Fruit fly (Drosophila melanogaster): ENCODE data around the gene Ldaf1.
A peak's percentile ranks its signal among the peaks of the same experiment; 100 is the strongest.

Gene Ldaf1

DNA sequence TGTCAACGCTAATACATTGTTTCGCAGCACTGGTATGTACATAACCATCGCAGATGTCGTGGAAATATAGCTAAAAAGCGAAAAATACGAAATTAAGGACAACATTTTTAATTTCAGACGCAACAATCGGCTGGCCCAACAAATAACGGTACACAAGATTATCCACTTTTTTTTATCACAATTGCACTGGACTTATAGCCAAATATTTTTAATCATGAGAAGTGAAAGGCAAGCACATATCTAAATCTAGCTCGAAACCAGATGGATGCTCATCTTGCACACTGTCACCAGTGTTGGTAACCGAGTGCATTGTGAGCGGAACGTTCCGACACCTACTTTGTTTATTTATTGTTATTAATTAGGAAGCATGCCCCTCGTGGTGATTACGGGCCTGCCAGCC lies 38.3 kb upstream of the Ldaf1 start, which contains the start of the genes CG3857 and CG3587 (continued):
- peak; percentile 65 for TF ChIP-seq Ets96B (tag; optimal IDR thresholded peaks at IDR 0.05)
- peak; percentile 55 for TF ChIP-seq CG11902 (GFP tag; optimal IDR thresholded peaks at IDR 0.05)
- peak; percentile 36 for TF ChIP-seq CG6808 (GFP tag; optimal IDR thresholded peaks at IDR 0.05)
- no peak for TF ChIP-seq fd85E (GFP tag; optimal IDR thresholded peaks at IDR 0.05)
- peak; percentile 93 for TF ChIP-seq fkh (GFP tag; optimal IDR thresholded peaks at IDR 0.05)
- peak; percentile 88 for TF ChIP-seq Hr39 (GFP tag; optimal IDR thresholded peaks at IDR 0.05)
- TF ChIP-seq CG31627 (GFP tag; optimal IDR thresholded peaks at IDR 0.05): peak; percentile 85
- peak; percentile 77 for TF ChIP-seq Hr4 (GFP tag; optimal IDR thresholded peaks at IDR 0.05)
- TF ChIP-seq acj6 (GFP tag; optimal IDR thresholded peaks at IDR 0.05): peak; percentile 74
- peak; percentile 83 for TF ChIP-seq Ets21C (GFP tag; optimal IDR thresholded peaks at IDR 0.05)
- peak; percentile 48 for TF ChIP-seq CG8119 (GFP tag; IDR thresholded peaks at IDR 0.05)
- peak; percentile 68 for TF ChIP-seq CG3919 (GFP tag; optimal IDR thresholded peaks at IDR 0.05)

DNA sequence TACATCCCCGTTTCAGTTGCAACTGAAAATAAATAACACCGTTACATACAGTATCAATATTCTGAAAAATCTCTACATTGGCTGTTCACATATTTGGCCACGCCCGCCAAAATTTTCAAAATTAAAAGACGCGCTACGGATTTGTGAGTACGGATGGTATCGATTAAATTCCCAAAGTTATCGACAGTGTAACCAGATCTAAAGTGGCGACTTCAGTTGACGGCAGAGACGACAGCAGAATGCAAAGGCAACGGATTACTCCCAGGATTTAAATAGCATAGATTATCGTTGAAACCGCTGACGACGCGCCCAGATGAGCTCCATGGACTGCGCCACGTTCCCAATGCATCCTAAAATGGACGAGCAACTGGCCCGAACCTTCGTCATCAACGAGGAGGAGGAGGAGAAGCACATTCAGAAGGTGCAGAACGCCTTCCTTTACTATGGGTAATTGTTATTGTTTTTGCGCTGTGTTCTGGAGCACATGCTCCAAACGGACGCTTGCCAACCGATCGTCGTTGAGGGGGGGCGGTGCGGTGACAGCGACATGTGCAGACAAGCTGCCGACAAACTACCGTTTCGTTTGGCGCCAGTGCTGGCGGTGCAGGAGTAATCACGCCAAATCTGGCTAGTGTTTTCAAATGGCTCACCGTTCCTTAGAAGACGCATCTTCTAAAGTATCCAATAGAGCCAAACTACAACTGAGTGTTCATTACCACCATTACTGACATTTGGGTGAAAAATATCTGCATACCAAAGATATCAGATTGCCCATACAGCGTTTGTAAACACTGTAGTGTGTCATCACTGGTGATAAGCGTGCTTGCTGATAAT lies 26.0 kb upstream of the Ldaf1 start, which contains the start of gene CG11596:
Gene CG11596 (plus strand): TSS at position 211 of the 834 bp plus-strand sequence.
- TF ChIP-seq dsx (GFP tag; optimal IDR thresholded peaks at IDR 0.05; ENCODE audit: poor library complexity, severe bottlenecking) (peak; percentile 34), fkh (GFP tag; optimal IDR thresholded peaks at IDR 0.05) (peak; percentile 58), svp (GFP tag) (peak; percentile 62), CG11902 (GFP tag; optimal IDR thresholded peaks at IDR 0.05) (no peak), CG1621 (tag; optimal IDR thresholded peaks at IDR 0.05) (peak; percentile 89), Hr38 (GFP tag; optimal IDR thresholded peaks at IDR 0.05) (no peak), eg (GFP tag; IDR thresholded peaks at IDR 0.05) (0 out of 3 replicates have a peak, but pooled peaks have one; percentile 23), esn (GFP tag; optimal IDR thresholded peaks at IDR 0.05) (peak; percentile 16)

DNA sequence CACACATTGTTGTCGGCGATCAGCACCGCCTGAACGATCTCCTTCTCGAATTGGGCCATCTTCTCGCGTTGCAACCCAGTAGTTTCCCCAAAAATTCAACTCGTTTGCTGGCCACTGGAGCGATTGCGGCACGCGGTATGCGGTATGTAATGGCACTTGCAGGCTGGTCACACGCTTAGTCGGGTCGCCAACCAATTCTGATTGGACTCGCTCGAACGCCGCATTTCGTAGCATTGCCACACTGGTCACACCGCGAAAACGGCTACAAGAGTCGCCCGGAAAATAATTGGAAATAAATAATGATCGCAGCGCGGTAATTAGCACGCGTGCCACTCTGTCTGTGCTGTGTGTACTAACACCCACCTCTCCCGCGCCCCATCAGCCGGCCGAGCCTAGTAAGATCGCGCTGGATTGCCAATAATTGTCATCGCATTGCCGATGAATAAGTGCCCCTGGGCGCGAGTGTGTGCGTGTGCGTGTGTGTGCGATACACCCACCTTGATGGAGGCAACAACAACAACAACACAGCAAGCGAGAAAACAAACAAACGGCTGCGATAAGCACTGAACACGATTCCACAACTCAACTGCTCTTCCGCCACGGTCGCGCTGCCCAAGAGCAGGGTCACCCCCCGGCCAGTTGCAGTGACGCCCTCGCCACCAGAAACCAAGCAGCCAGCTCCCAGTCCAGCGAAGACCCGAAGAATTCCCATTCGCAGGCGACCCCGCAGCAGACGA lies 21.2 kb upstream of the Ldaf1 start, which contains the start of the genes eIF2Bepsilon and Ocrl:
Gene eIF2Bepsilon (minus strand): TSS at position 110 of the 737 bp plus-strand sequence.
Gene Ocrl (plus strand): TSS at position 217 of the 737 bp plus-strand sequence.
- TF ChIP-seq CG16779 (tag; optimal IDR thresholded peaks at IDR 0.05) (no peak), net (GFP tag; optimal IDR thresholded peaks at IDR 0.05) (no peak), OdsH (GFP tag; optimal IDR thresholded peaks at IDR 0.05) (no peak), svp (GFP tag) (peak; percentile 88), salr (GFP tag; optimal IDR thresholded peaks at IDR 0.05) (no peak), Eip78C (GFP tag) (no peak), Gug (GFP tag; IDR thresholded peaks at IDR 0.05) (no peak), CG1621 (tag; optimal IDR thresholded peaks at IDR 0.05) (peak; percentile 57), CG9139 (GFP tag; optimal IDR thresholded peaks at IDR 0.05) (no peak), CG34406 (GFP tag; optimal IDR thresholded peaks at IDR 0.05) (no peak), fkh (GFP tag; optimal IDR thresholded peaks at IDR 0.05) (peak; percentile 88), CG3032 (tag; optimal IDR thresholded peaks at IDR 0.05) (no peak), CG6163 (GFP tag; IDR thresholded peaks at IDR 0.05) (0 out of 3 replicates have a peak, but pooled peaks have one; percentile 5)

DNA sequence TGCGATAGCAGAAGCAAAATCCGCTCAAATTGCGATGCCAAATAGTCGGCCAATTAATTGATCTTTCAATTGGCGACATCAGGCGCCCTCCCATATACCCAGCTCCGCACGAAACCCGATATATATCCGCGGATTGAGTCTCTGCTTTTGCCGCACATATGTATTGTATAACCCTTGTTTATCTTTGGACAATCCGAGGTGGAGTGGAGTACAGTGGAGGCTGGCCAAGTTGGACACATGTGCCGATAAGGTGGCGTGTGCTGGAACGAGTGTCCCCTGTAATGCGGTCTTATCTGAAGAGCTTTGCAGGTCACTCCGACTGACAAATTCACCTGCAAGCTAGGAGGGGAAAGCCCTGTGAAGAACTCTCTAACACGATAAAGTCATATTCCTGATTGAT lies 7.8 kb upstream of the Ldaf1 start:
- no peak for TF ChIP-seq fd85E (GFP tag; optimal IDR thresholded peaks at IDR 0.05)
- TF ChIP-seq svp (GFP tag): peak; percentile 79

DNA sequence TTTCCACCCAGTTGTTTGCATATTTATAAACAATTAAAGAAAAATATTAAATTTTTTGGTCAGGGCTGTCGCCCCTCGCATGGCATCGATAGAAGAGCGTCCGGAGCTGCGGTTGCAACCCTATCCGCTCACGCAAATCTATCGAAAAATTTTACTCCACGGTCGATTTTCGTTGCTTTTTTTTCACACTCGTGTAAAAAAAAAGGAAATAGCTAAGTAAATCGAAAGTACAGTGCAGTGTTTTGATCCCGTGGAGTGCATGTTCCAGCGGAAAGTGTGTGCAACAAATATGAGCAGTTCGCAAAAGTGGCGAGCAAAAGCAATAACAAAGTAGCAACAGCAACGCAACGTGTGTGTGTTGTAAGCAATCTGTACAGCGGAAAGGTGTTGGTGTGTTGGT lies 7.0 kb upstream of the Ldaf1 start, which contains the start of the genes Edem1 and Rbcn-3B:
Gene Edem1 (minus strand): TSS at position 71 of the 400 bp plus-strand sequence.
Gene Rbcn-3B (plus strand): TSS at position 164 of the 400 bp plus-strand sequence.
- TF ChIP-seq Sox14 (GFP tag; optimal IDR thresholded peaks at IDR 0.05) (peak; percentile 29), dac (GFP tag; optimal IDR thresholded peaks at IDR 0.05) (peak; percentile 7), CG15336 (GFP tag; IDR thresholded peaks at IDR 0.05) (peak; percentile 58; the same call in 1 of the 2 replicates), CG6163 (GFP tag; IDR thresholded peaks at IDR 0.05) (peak; percentile 45; the same call in 1 of the 3 replicates), topi (GFP tag; optimal IDR thresholded peaks at IDR 0.05) (peak; percentile 36), dsx (GFP tag; optimal IDR thresholded peaks at IDR 0.05; ENCODE audit: poor library complexity, severe bottlenecking) (peak; percentile 83), fd85E (GFP tag; optimal IDR thresholded peaks at IDR 0.05) (no peak), CG1621 (tag; optimal IDR thresholded peaks at IDR 0.05) (peak; percentile 64), CG4318 (GFP tag; optimal IDR thresholded peaks at IDR 0.05) (no peak), CG32006 (GFP tag; optimal IDR thresholded peaks at IDR 0.05) (no peak), CG10631 (GFP tag; optimal IDR thresholded peaks at IDR 0.05) (no peak), CG10669 (GFP tag; optimal IDR thresholded peaks at IDR 0.05) (no peak), Sox15 (GFP tag; optimal IDR thresholded peaks at IDR 0.05) (no peak), eg (GFP tag; IDR thresholded peaks at IDR 0.05) (peak; percentile 68), net (GFP tag; optimal IDR thresholded peaks at IDR 0.05) (peak; percentile 45), CG6854 (GFP tag; optimal IDR thresholded peaks at IDR 0.05) (peak; percentile 27), CG6276 (GFP tag; optimal IDR thresholded peaks at IDR 0.05) (peak; percentile 70), CG9139 (GFP tag; optimal IDR thresholded peaks at IDR 0.05) (peak; percentile 40), CG3032 (tag; optimal IDR thresholded peaks at IDR 0.05) (peak; percentile 30), CG6808 (GFP tag; optimal IDR thresholded peaks at IDR 0.05) (peak; percentile 50), CG16779 (tag; optimal IDR thresholded peaks at IDR 0.05) (peak; percentile 69)
